Fruit fly (Drosophila melanogaster) whole organism, embryonic: ENCODE measurements around the gene Ntf-2.

Experiments
- ATbp ChIP-seq: fragments of 200-800 bp; sonication (Bioruptor generic); optimal IDR thresholded peaks from 2 replicates; lab custom pipeline; 2017; ENCODE audit warnings: missing biosample characterization, mild to moderate bottlenecking, missing genetic modification characterization, missing genetic modification reagents
- Asciz ChIP-seq: fragments of 200-800 bp; sonication (Bioruptor generic); optimal IDR thresholded peaks from 2 replicates; lab custom pipeline; 2017; ENCODE audit warnings: missing biosample characterization, mild to moderate bottlenecking, missing genetic modification characterization, missing genetic modification reagents
- CG10959 ChIP-seq: fragments of 200-800 bp; sonication (Bioruptor generic); IDR thresholded peaks from 2 replicates; pipeline ENCODE4 v1.3.6; 2022; ENCODE audit warnings: missing biosample characterization, missing genetic modification characterization
- CG12219 ChIP-seq: fragments of 200-800 bp; sonication (Bioruptor generic); optimal IDR thresholded peaks from 3 replicates; lab custom pipeline; 2018; ENCODE audit warnings: missing biosample characterization, mild to moderate bottlenecking, missing genetic modification characterization
- CG12391 ChIP-seq: fragments of 200-800 bp; sonication (Bioruptor generic); optimal IDR thresholded peaks from 3 replicates; lab custom pipeline; 2018; ENCODE audit warnings: missing biosample characterization, mild to moderate bottlenecking, missing genetic modification characterization, moderate library complexity
- CG12744 ChIP-seq: fragments of 200-800 bp; sonication (Bioruptor generic); optimal IDR thresholded peaks from 2 replicates; lab custom pipeline; 2016; ENCODE audit warnings: missing biosample characterization, missing genetic modification characterization
- CG12942 ChIP-seq: fragments of 200-800 bp; sonication (Bioruptor generic); optimal IDR thresholded peaks from 3 replicates; lab custom pipeline; 2016; ENCODE audit warnings: missing biosample characterization, missing genetic modification characterization
- CG13424 ChIP-seq: fragments of 200-800 bp; sonication (Bioruptor generic); optimal IDR thresholded peaks from 2 replicates; lab custom pipeline; 2019; ENCODE audit warnings: missing biosample characterization, mild to moderate bottlenecking, missing genetic modification characterization, moderate library complexity
- CG14710 ChIP-seq: fragments of 200-800 bp; sonication (Bioruptor generic); optimal IDR thresholded peaks from 3 replicates; lab custom pipeline; 2019; ENCODE audit warnings: missing biosample characterization, mild to moderate bottlenecking, missing genetic modification characterization, moderate library complexity
- CG1602 ChIP-seq: fragments of 200-800 bp; sonication (Bioruptor generic); optimal IDR thresholded peaks from 3 replicates; lab custom pipeline; 2016; ENCODE audit warnings: missing biosample characterization, missing genetic modification characterization
- CG17385 ChIP-seq: fragments of 200-800 bp; sonication (Bioruptor generic); optimal IDR thresholded peaks from 3 replicates; lab custom pipeline; 2018; ENCODE audit warnings: missing biosample characterization, mild to moderate bottlenecking, missing genetic modification characterization
- CG2712 ChIP-seq: fragments of 200-800 bp; optimal IDR thresholded peaks from 3 replicates; lab custom pipeline; 2019; ENCODE audit warnings: missing biosample characterization, mild to moderate bottlenecking, missing genetic modification characterization, moderate library complexity
- CG31441 ChIP-seq: fragments of 200-800 bp; sonication (Bioruptor generic); IDR thresholded peaks from 2 replicates; pipeline ENCODE4 v1.3.6; 2022; ENCODE audit warnings: missing biosample characterization, missing genetic modification characterization
- CG3838 ChIP-seq: fragments of 200-800 bp; sonication (Bioruptor generic); optimal IDR thresholded peaks from 3 replicates; lab custom pipeline; 2016; ENCODE audit warnings: missing biosample characterization, missing genetic modification characterization
- CG3995 ChIP-seq: fragments of 200-800 bp; sonication (Bioruptor generic); optimal IDR thresholded peaks from 3 replicates; lab custom pipeline; 2016; ENCODE audit warnings: missing biosample characterization, missing genetic modification characterization
- CG42726 ChIP-seq: fragments of 200-800 bp; sonication (Bioruptor generic); IDR thresholded peaks from 2 replicates; pipeline ENCODE4 v1.3.6; 2022; ENCODE audit warnings: missing biosample characterization, missing genetic modification characterization; ENCODE audit not compliant: partially characterized antibody
- CG4360 ChIP-seq: fragments of 200-800 bp; sonication (Bioruptor generic); IDR thresholded peaks from 2 replicates; pipeline ENCODE4 v1.3.6; 2022; ENCODE audit warnings: missing biosample characterization, missing genetic modification characterization
- CG4404 ChIP-seq: fragments of 200-800 bp; sonication (Bioruptor generic); IDR thresholded peaks from 2 replicates; pipeline ENCODE4 v1.3.6; 2022; ENCODE audit warnings: missing biosample characterization, missing genetic modification characterization
- CG4617 ChIP-seq: fragments of 200-800 bp; sonication (Bioruptor generic); optimal IDR thresholded peaks from 3 replicates; lab custom pipeline; 2016; ENCODE audit warnings: missing biosample characterization, missing genetic modification characterization, borderline replicate concordance
- CG6689 ChIP-seq: fragments of 200-800 bp; sonication (Bioruptor generic); IDR thresholded peaks from 2 replicates; pipeline ENCODE4 v1.3.6; 2022; ENCODE audit warnings: missing biosample characterization, missing genetic modification characterization
- CG6813 ChIP-seq: fragments of 200-800 bp; sonication (Bioruptor generic); optimal IDR thresholded peaks from 2 replicates; lab custom pipeline; 2017; ENCODE audit warnings: missing biosample characterization, missing genetic modification characterization, mild to moderate bottlenecking, moderate library complexity, missing genetic modification reagents
- CG7963 ChIP-seq: fragments of 200-800 bp; sonication (Bioruptor generic); IDR thresholded peaks from 3 replicates; pipeline ENCODE4 v1.3.6; 2022; ENCODE audit warnings: missing biosample characterization, missing genetic modification characterization; ENCODE audit not compliant: partially characterized antibody
- CG8388 ChIP-seq: fragments of 200-800 bp; sonication (Bioruptor generic); optimal IDR thresholded peaks from 2 replicates; lab custom pipeline; 2019; ENCODE audit warnings: missing biosample characterization, mild to moderate bottlenecking, missing genetic modification characterization, moderate library complexity
- Drgx ChIP-seq: fragments of 200-800 bp; sonication (Bioruptor generic); IDR thresholded peaks from 2 replicates; pipeline ENCODE4 v1.3.6; 2022; ENCODE audit warnings: missing biosample characterization, missing genetic modification characterization
- Gsc ChIP-seq: fragments of 200-800 bp; sonication (Bioruptor generic); IDR thresholded peaks from 2 replicates; pipeline ENCODE4 v1.3.6; 2022; ENCODE audit warnings: missing biosample characterization, missing genetic modification characterization
- HLH54F ChIP-seq: fragments of 200-800 bp; sonication (Bioruptor generic); optimal IDR thresholded peaks from 3 replicates; lab custom pipeline; 2016; ENCODE audit warnings: missing biosample characterization, missing genetic modification characterization
- Hey ChIP-seq: fragments of 200-800 bp; sonication (Bioruptor generic); optimal IDR thresholded peaks from 3 replicates; lab custom pipeline; 2018; ENCODE audit warnings: missing biosample characterization, mild to moderate bottlenecking, missing genetic modification characterization
- Hmr ChIP-seq: fragments of 200-800 bp; sonication (Bioruptor generic); optimal IDR thresholded peaks from 3 replicates; lab custom pipeline; 2017; ENCODE audit warnings: mild to moderate bottlenecking, missing biosample characterization, missing genetic modification reagents, missing genetic modification characterization
- Hr51 ChIP-seq, 2 experiments: fragments of 200-800 bp; sonication (Bioruptor generic); optimal IDR thresholded peaks; 2 replicates in 1 of 2; 3 replicates in 1 of 2; lab custom pipeline; 2016 to 2018; ENCODE audit warnings: missing biosample characterization in 2 of 2, missing genetic modification characterization in 2 of 2, mild to moderate bottlenecking in 1 of 2, moderate library complexity in 1 of 2
- MBD-R2 ChIP-seq: fragments of 200-800 bp; sonication (Bioruptor generic); IDR thresholded peaks from 2 replicates; pipeline ENCODE4 v1.3.6; 2022; ENCODE audit warnings: missing biosample characterization, missing genetic modification characterization
- MTF-1 ChIP-seq: fragments of 200-800 bp; sonication (Bioruptor generic); optimal IDR thresholded peaks from 2 replicates; lab custom pipeline; 2018; ENCODE audit warnings: missing biosample characterization, mild to moderate bottlenecking, missing genetic modification characterization, borderline replicate concordance
- PHDP ChIP-seq: fragments of 200-800 bp; sonication (Bioruptor generic); optimal IDR thresholded peaks from 3 replicates; lab custom pipeline; 2018; ENCODE audit warnings: missing biosample characterization, mild to moderate bottlenecking, missing genetic modification characterization, moderate library complexity
- Trl ChIP-seq, 3 experiments: fragments of >200 bp in 2 of 3; fragments of 200-800 bp in 1 of 3; sonication (Bioruptor generic) in 1 of 3; optimal IDR thresholded peaks; 2 replicates in 1 of 3; 3 replicates in 2 of 3; lab custom pipeline; 2016 to 2017; ENCODE audit warnings: missing biosample characterization in 1 of 3, missing genetic modification characterization in 1 of 3
- bsh ChIP-seq, 2 experiments: fragments of 200-800 bp; sonication (Bioruptor generic); optimal IDR thresholded peaks; 2 replicates each; lab custom pipeline; 2017 to 2018; ENCODE audit warnings: mild to moderate bottlenecking in 2 of 2, missing biosample characterization in 2 of 2, missing genetic modification characterization in 2 of 2, moderate library complexity in 1 of 2
- cg ChIP-seq: fragments of 200-800 bp; sonication (Bioruptor generic); optimal IDR thresholded peaks from 3 replicates; lab custom pipeline; 2019; ENCODE audit warnings: missing biosample characterization, mild to moderate bottlenecking, missing genetic modification characterization, moderate library complexity
- dm ChIP-seq: fragments of 200-800 bp; sonication (Bioruptor generic); optimal IDR thresholded peaks from 3 replicates; lab custom pipeline; 2016; ENCODE audit warnings: missing biosample characterization, missing genetic modification characterization
- dmrt99B ChIP-seq: fragments of 200-800 bp; sonication (Bioruptor generic); optimal IDR thresholded peaks from 2 replicates; lab custom pipeline; 2018; ENCODE audit warnings: missing biosample characterization, mild to moderate bottlenecking, missing genetic modification characterization, moderate library complexity
- en ChIP-seq: fragments of 200-800 bp; sonication (Bioruptor generic); optimal IDR thresholded peaks from 2 replicates; lab custom pipeline; 2016; ENCODE audit warnings: missing biosample characterization, missing genetic modification characterization
- gcm2 ChIP-seq: fragments of 200-800 bp; sonication (Bioruptor generic); optimal IDR thresholded peaks from 2 replicates; lab custom pipeline; 2016; ENCODE audit warnings: missing biosample characterization, missing genetic modification characterization
- mirr ChIP-seq: fragments of 200-800 bp; sonication (Bioruptor generic); optimal IDR thresholded peaks from 3 replicates; lab custom pipeline; 2018; ENCODE audit warnings: missing biosample characterization, mild to moderate bottlenecking, missing genetic modification characterization
- sd ChIP-seq: fragments of 200-800 bp; sonication (Bioruptor generic); optimal IDR thresholded peaks from 3 replicates; lab custom pipeline; 2018; ENCODE audit warnings: missing biosample characterization, mild to moderate bottlenecking, missing genetic modification characterization, moderate library complexity
- slou ChIP-seq: fragments of 200-800 bp; sonication (Bioruptor generic); optimal IDR thresholded peaks from 3 replicates; lab custom pipeline; 2016; ENCODE audit warnings: missing biosample characterization, missing genetic modification characterization
- trem ChIP-seq: fragments of 200-800 bp; optimal IDR thresholded peaks from 3 replicates; lab custom pipeline; 2019; ENCODE audit warnings: missing biosample characterization, mild to moderate bottlenecking, missing genetic modification characterization, moderate library complexity
- twi ChIP-seq: fragments of 200-800 bp; optimal IDR thresholded peaks from 2 replicates; lab custom pipeline; 2019; ENCODE audit warnings: missing biosample characterization, mild to moderate bottlenecking, missing genetic modification characterization, moderate library complexity
- vvl ChIP-seq: fragments of 200-800 bp; sonication (Bioruptor generic); IDR thresholded peaks from 2 replicates; pipeline ENCODE4 v1.3.6; 2022; ENCODE audit warnings: missing biosample characterization, missing genetic modification characterization
- zf30C ChIP-seq: fragments of 200-800 bp; sonication (Bioruptor generic); optimal IDR thresholded peaks from 3 replicates; lab custom pipeline; 2018; ENCODE audit warnings: missing biosample characterization, mild to moderate bottlenecking, missing genetic modification characterization

Gene Ntf-2

DNA sequence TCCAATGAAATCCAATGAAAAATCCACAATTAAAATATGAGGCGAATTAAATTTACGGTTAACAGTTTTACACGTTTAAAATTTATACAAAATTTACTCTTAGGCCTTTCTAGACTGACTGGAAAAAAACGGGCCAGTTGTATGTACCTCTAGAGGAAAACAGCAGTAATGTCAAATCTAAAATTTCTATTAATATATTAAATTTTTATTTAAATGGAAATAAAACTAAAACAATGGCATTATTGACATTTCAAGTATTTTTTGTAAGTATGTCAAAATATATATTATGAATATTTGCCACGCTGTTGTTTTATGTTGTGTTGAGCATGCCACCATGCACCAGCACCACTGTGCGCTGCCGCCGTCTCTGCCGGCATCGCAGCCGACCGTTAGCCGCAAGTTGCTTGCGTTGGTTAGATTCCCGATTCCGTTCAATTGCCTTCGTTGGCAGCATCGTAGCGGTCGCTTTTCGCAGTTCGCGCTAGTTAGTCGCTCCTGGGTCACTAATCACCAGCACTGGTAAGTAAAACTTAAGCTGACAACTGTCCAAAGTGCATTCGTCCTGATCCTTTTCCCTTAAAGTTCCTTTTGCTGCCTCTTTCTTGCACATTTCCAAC is 9.7 kb downstream of the Ntf-2 start, which contains the start of gene Cbs (continued):
- TF ChIP-seq CG3995 (no peak), CG7963 (GFP tag; lab: Robert Waterston, UW) (no peak), CG12219 (GFP tag; lab: Kevin White, UChicago) (peak; percentile 10), CG8388 (GFP tag; lab: Kevin White, UChicago) (peak; percentile 34), en (GFP tag; lab: Kevin White, UChicago) (no peak), CG1602 (GFP tag; lab: Kevin White, UChicago) (peak; percentile 48), CG4404 (GFP tag; lab: Robert Waterston, UW) (no peak), Hmr (GFP tag; lab: Kevin White, UChicago) (peak; percentile 66)

DNA sequence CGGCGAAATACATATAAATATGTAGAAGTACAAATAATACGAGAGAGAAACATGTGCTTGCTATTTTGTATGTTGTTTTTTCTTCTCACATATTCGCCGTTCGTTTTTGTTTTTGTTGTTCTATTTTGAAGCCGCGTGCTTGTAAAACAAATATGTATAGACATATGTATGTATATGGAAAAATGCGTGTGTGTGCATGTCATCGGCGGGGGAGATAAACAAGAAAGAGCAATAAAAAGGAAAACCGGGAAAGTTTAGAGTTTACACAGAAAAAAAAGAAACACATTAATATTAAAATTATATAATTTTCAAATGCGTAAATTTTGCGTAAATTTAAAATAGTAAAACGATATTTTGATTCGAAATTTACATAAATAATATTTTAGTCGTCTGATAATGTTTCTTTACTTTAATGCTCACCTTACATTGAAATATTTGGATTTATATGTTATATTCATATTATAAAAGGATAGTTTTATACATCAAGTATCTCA is 10.2 kb downstream of the Ntf-2 start:
- peak; percentile 58 for TF ChIP-seq Drgx (GFP tag; lab: Robert Waterston, UW)
- TF ChIP-seq dmrt99B (tag; lab: Kevin White, UChicago) = peak; percentile 52
- TF ChIP-seq cg (GFP tag; lab: Kevin White, UChicago) = peak; percentile 79
- TF ChIP-seq mirr (GFP tag; lab: Kevin White, UChicago) = peak; percentile 44
- TF ChIP-seq vvl (GFP tag; lab: Robert Waterston, UW) = peak; percentile 60; the same call in 1 of the 2 replicates
- TF ChIP-seq Hr51 (GFP tag; optimal IDR thresholded peaks at IDR 0.05; lab: Kevin White, UChicago) = peak in 1 of 2 experiments; percentile 16
- TF ChIP-seq CG12942 (GFP tag; lab: Kevin White, UChicago) = no peak
- no peak for TF ChIP-seq Gsc
- no peak for TF ChIP-seq CG3838 (GFP tag; lab: Kevin White, UChicago)
- TF ChIP-seq twi (tag; lab: Kevin White, UChicago) = peak; percentile 62
- no peak for TF ChIP-seq CG42726 (GFP tag; lab: Robert Waterston, UW)
- no peak for TF ChIP-seq Hey
- TF ChIP-seq sd (tag; lab: Kevin White, UChicago) = peak; percentile 14
- TF ChIP-seq bsh (GFP tag; optimal IDR thresholded peaks at IDR 0.05; lab: Kevin White, UChicago) = peak; percentile 46 to 72
- TF ChIP-seq CG2712 = peak; percentile 74
- no peak for TF ChIP-seq Asciz (GFP tag; lab: Kevin White, UChicago)
- TF ChIP-seq Trl (optimal IDR thresholded peaks at IDR 0.05; lab: Kevin White, UChicago) = no peak
- TF ChIP-seq Trl (GFP tag; optimal IDR thresholded peaks at IDR 0.05; lab: Kevin White, UChicago) = no peak
- TF ChIP-seq CG6813 (GFP tag; lab: Kevin White, UChicago) = peak; percentile 6
- peak; percentile 55 for TF ChIP-seq CG14710 (tag; lab: Kevin White, UChicago)
- peak; percentile 44 for TF ChIP-seq PHDP
- TF ChIP-seq zf30C (GFP tag; lab: Kevin White, UChicago) = peak; percentile 32
- no peak for TF ChIP-seq CG17385 (GFP tag; lab: Kevin White, UChicago)
- TF ChIP-seq trem (tag; lab: Kevin White, UChicago) = peak; percentile 15
- TF ChIP-seq HLH54F = no peak
- peak; percentile 47 for TF ChIP-seq dm (GFP tag; lab: Kevin White, UChicago)
- peak; percentile 7 for TF ChIP-seq MTF-1
- peak; percentile 31 for TF ChIP-seq CG13424 (tag; lab: Kevin White, UChicago)
- no peak for TF ChIP-seq MBD-R2 (GFP tag; lab: Robert Waterston, UW)
- TF ChIP-seq CG12391 (tag; lab: Kevin White, UChicago) = peak; percentile 38
- no peak for TF ChIP-seq CG12744
- TF ChIP-seq CG31441 = peak; percentile 67
- TF ChIP-seq gcm2 (GFP tag; lab: Kevin White, UChicago) = no peak
- TF ChIP-seq CG6689 (GFP tag; lab: Robert Waterston, UW) = peak; percentile 33; the same call in 1 of the 2 replicates
- no peak for TF ChIP-seq CG10959
- no peak for TF ChIP-seq CG4617 (GFP tag; lab: Kevin White, UChicago)
- peak; percentile 25 for TF ChIP-seq ATbp (GFP tag; lab: Kevin White, UChicago)
- no peak for TF ChIP-seq slou (GFP tag; lab: Kevin White, UChicago)
- peak; percentile 36; the same call in 1 of the 2 replicates for TF ChIP-seq CG4360
